Worm (Caenorhabditis elegans) whole organism, young adult: ENCODE measurements around the gene chup-1.

Source experiments
- F10E7.11 ChIP-seq: sonication (generic microtip); optimal IDR thresholded peaks from 2 replicates; lab custom pipeline; 2017; ENCODE audit warnings: mild to moderate bottlenecking, missing genetic modification characterization, moderate library complexity, missing compliant biosample characterization
- Y53G8AR.9 ChIP-seq: fragments of 200-800 bp; sonication (Bioruptor generic); conservative IDR thresholded peaks from 2 replicates; pipeline ENCODE4 v1.3.6; 2022; ENCODE audit warnings: missing genetic modification reagents, missing genetic modification characterization, missing compliant biosample characterization
- aptf-3 ChIP-seq: fragments of 200-800 bp; sonication (Bioruptor generic); IDR thresholded peaks from 2 replicates; pipeline ENCODE4 v1.3.6; 2022; ENCODE audit warnings: missing genetic modification characterization, missing compliant biosample characterization
- lin-26 ChIP-seq: fragments of 200-800 bp; sonication (Bioruptor generic); IDR thresholded peaks from 2 replicates; pipeline ENCODE4 v1.3.6; 2022; ENCODE audit warnings: missing genetic modification reagents, missing genetic modification characterization, missing compliant biosample characterization
- lin-35 ChIP-seq, 3 experiments: fragments of 150-350 bp in 2 of 3; sonication (generic microtip) in 1 of 3; optimal IDR thresholded peaks; 2 replicates each; lab custom pipeline; 2014 to 2018; ENCODE audit warnings: missing biosample characterization in 3 of 3, missing genetic modification characterization in 3 of 3, missing genetic modification reagents in 3 of 3
- mes-4 ChIP-seq: sonication (generic microtip); optimal IDR thresholded peaks from 2 replicates; lab custom pipeline; 2016; ENCODE audit warnings: missing genotype, missing genetic modification characterization, missing compliant biosample characterization
- snpc-4 ChIP-seq, 5 experiments: fragments of 150-350 bp in 1 of 5; sonication (generic microtip) in 4 of 5; optimal IDR thresholded peaks; 2 replicates each; lab custom pipeline; 2014 to 2018; ENCODE audit warnings: missing genetic modification characterization in 5 of 5, missing biosample characterization in 3 of 5, antibody characterized with exemption in 2 of 5, mild to moderate bottlenecking in 2 of 5, missing compliant biosample characterization in 2 of 5, missing genotype in 2 of 5, moderate library complexity in 2 of 5, missing genetic modification reagents in 1 of 5
- unc-130 ChIP-seq: sonication (generic microtip); optimal IDR thresholded peaks from 2 replicates; lab custom pipeline; 2016; ENCODE audit warnings: missing genetic modification reagents, missing genetic modification characterization, missing compliant biosample characterization

DNA sequence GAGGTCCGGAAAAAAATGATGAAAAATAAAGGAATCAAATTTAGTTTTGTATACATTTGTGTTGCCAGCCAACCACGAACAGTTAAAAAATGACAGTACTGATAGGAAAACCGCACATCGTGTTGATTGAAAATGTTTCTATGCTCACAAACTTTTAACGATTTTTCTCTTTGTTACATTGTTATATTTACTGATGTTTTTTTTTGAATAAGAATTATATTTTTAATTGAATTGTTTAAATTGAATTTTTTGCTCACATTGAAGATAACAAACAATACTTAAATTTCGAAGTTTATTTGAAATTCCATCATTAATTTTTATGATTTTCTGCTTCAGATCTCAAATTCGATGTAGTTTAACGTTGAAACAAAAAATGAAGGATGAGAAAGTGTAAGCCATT lies 30.5 kb upstream of the chup-1 start, which contains the start of gene M02D8.5:
- no peak for TF ChIP-seq Y53G8AR.9 (GFP tag; lab: Robert Waterston, UW)
- TF ChIP-seq lin-26, result no peak
- no peak for TF ChIP-seq snpc-4 (GFP tag; optimal IDR thresholded peaks at IDR 0.05; lab: Kevin White, UChicago)
- TF ChIP-seq snpc-4 (tag; optimal IDR thresholded peaks at IDR 0.05; lab: Kevin White, UChicago), result no peak
- TF ChIP-seq unc-130 (GFP tag; lab: Kevin White, UChicago), result no peak
- TF ChIP-seq aptf-3 (GFP tag; lab: Robert Waterston, UW), result no peak
- TF ChIP-seq lin-35 (GFP tag; optimal IDR thresholded peaks at IDR 0.05; lab: Kevin White, UChicago), result no peak
- no peak for TF ChIP-seq F10E7.11 (tag; lab: Kevin White, UChicago)
- TF ChIP-seq mes-4 (tag; lab: Kevin White, UChicago), result no peak
